Fruit fly (Drosophila melanogaster) whole organism, embryonic: Measurements from ENCODE around the gene CG2898.

Experiments
- Adf1 ChIP-seq: fragments of 200-800 bp; sonication (Bioruptor generic); IDR thresholded peaks from 2 replicates; pipeline ENCODE4 v1.3.6; 2022; ENCODE audit warnings: missing biosample characterization, missing genetic modification characterization
- Antp ChIP-seq: fragments of 200-800 bp; sonication (Bioruptor generic); optimal IDR thresholded peaks from 3 replicates; lab custom pipeline; 2016; ENCODE audit warnings: missing biosample characterization, missing genetic modification characterization
- C15 ChIP-seq: fragments of 200-800 bp; sonication (Bioruptor generic); IDR thresholded peaks from 3 replicates; pipeline ENCODE4 v1.3.6; 2022; ENCODE audit warnings: missing biosample characterization, missing genetic modification characterization
- CG10366 ChIP-seq: fragments of 200-800 bp; sonication (Bioruptor generic); IDR thresholded peaks from 2 replicates; pipeline ENCODE4 v1.3.6; 2022; ENCODE audit warnings: missing biosample characterization, missing genetic modification characterization
- CG14050 ChIP-seq: fragments of 200-800 bp; sonication (Bioruptor generic); IDR thresholded peaks from 3 replicates; pipeline ENCODE4 v1.3.6; 2022; ENCODE audit warnings: missing biosample characterization, missing genetic modification characterization
- CG15479 ChIP-seq: fragments of 200-800 bp; sonication (Bioruptor generic); optimal IDR thresholded peaks from 3 replicates; lab custom pipeline; 2019; ENCODE audit warnings: missing biosample characterization, mild to moderate bottlenecking, missing genetic modification characterization, moderate library complexity
- CG16813 ChIP-seq: fragments of 200-800 bp; sonication (Bioruptor generic); IDR thresholded peaks from 3 replicates; pipeline ENCODE4 v1.3.6; 2022; ENCODE audit warnings: missing biosample characterization, missing genetic modification characterization; ENCODE audit not compliant: partially characterized antibody
- CG17359 ChIP-seq: fragments of 200-800 bp; sonication (Bioruptor generic); optimal IDR thresholded peaks from 3 replicates; lab custom pipeline; 2018; ENCODE audit warnings: missing biosample characterization, mild to moderate bottlenecking, missing genetic modification characterization, moderate library complexity
- CG30431 ChIP-seq: fragments of 200-800 bp; sonication (Bioruptor generic); optimal IDR thresholded peaks from 2 replicates; lab custom pipeline; 2017; ENCODE audit warnings: missing biosample characterization, missing genetic modification characterization
- CG3065 ChIP-seq: fragments of 200-800 bp; sonication (Bioruptor generic); optimal IDR thresholded peaks from 2 replicates; lab custom pipeline; 2016; ENCODE audit warnings: missing biosample characterization, missing genetic modification characterization
- CG32767 ChIP-seq: fragments of 200-800 bp; sonication (Bioruptor generic); IDR thresholded peaks from 2 replicates; pipeline ENCODE4 v1.3.6; 2022; ENCODE audit warnings: missing biosample characterization, missing genetic modification characterization
- CG33213 ChIP-seq: fragments of 200-800 bp; sonication (Bioruptor generic); optimal IDR thresholded peaks from 3 replicates; lab custom pipeline; 2016; ENCODE audit warnings: missing biosample characterization, missing genetic modification characterization
- CG33557 ChIP-seq: fragments of 200-800 bp; sonication (Bioruptor generic); optimal IDR thresholded peaks from 2 replicates; lab custom pipeline; 2019; ENCODE audit warnings: missing biosample characterization, mild to moderate bottlenecking, missing genetic modification characterization, moderate library complexity
- CG3407 ChIP-seq: fragments of 200-800 bp; sonication (Bioruptor generic); optimal IDR thresholded peaks from 2 replicates; lab custom pipeline; 2018; ENCODE audit warnings: missing biosample characterization, mild to moderate bottlenecking, missing genetic modification characterization
- CG3847 ChIP-seq: fragments of 200-800 bp; sonication (Bioruptor generic); IDR thresholded peaks from 2 replicates; pipeline ENCODE4 v1.3.6; 2022; ENCODE audit warnings: missing biosample characterization, missing genetic modification characterization
- CG4707 ChIP-seq: fragments of 200-800 bp; sonication (Bioruptor generic); optimal IDR thresholded peaks from 2 replicates; lab custom pipeline; 2018; ENCODE audit warnings: missing biosample characterization, mild to moderate bottlenecking, missing genetic modification characterization, moderate library complexity
- CG4854 ChIP-seq: fragments of 200-800 bp; sonication (Bioruptor generic); optimal IDR thresholded peaks from 2 replicates; lab custom pipeline; 2016; ENCODE audit warnings: missing biosample characterization, missing genetic modification characterization, inconsistent platforms
- CG6654 ChIP-seq: fragments of 200-800 bp; sonication (Bioruptor generic); optimal IDR thresholded peaks from 2 replicates; lab custom pipeline; 2017; ENCODE audit warnings: missing biosample characterization, mild to moderate bottlenecking, missing genetic modification characterization
- CG6791 ChIP-seq: fragments of 200-800 bp; sonication (Bioruptor generic); IDR thresholded peaks from 3 replicates; pipeline ENCODE4 v1.3.6; 2022; ENCODE audit warnings: missing biosample characterization, missing genetic modification characterization; ENCODE audit not compliant: partially characterized antibody
- CG8281 ChIP-seq: fragments of 200-800 bp; sonication (Bioruptor generic); optimal IDR thresholded peaks from 2 replicates; lab custom pipeline; 2018; ENCODE audit warnings: missing biosample characterization, mild to moderate bottlenecking, missing genetic modification characterization, moderate library complexity
- CG9727 ChIP-seq: fragments of 200-800 bp; sonication (Bioruptor generic); optimal IDR thresholded peaks from 3 replicates; lab custom pipeline; 2017; ENCODE audit warnings: missing biosample characterization, mild to moderate bottlenecking, missing genetic modification characterization
- CG9932 ChIP-seq: fragments of 200-800 bp; sonication (Bioruptor generic); IDR thresholded peaks from 2 replicates; pipeline ENCODE4 v1.3.6; 2022; ENCODE audit warnings: missing biosample characterization, missing genetic modification characterization
- CoRest ChIP-seq: fragments of 200-800 bp; sonication (Bioruptor generic); optimal IDR thresholded peaks from 3 replicates; lab custom pipeline; 2018; ENCODE audit warnings: missing biosample characterization, mild to moderate bottlenecking, missing genetic modification characterization, moderate library complexity
- Dip3 ChIP-seq: fragments of 200-800 bp; sonication (Bioruptor generic); optimal IDR thresholded peaks from 3 replicates; lab custom pipeline; 2016; ENCODE audit warnings: missing biosample characterization, missing genetic modification characterization
- Doc3 ChIP-seq: fragments of 200-800 bp; sonication (Bioruptor generic); IDR thresholded peaks from 3 replicates; pipeline ENCODE4 v1.3.6; 2022; ENCODE audit warnings: missing biosample characterization, missing genetic modification characterization; ENCODE audit not compliant: partially characterized antibody
- Elba2 ChIP-seq: fragments of 200-800 bp; sonication (Bioruptor generic); optimal IDR thresholded peaks from 3 replicates; lab custom pipeline; 2016; ENCODE audit warnings: missing biosample characterization, missing genetic modification characterization
- Fer2 ChIP-seq: fragments of 200-800 bp; sonication (Bioruptor generic); optimal IDR thresholded peaks from 2 replicates; lab custom pipeline; 2018; ENCODE audit warnings: missing biosample characterization, mild to moderate bottlenecking, missing genetic modification characterization, moderate library complexity
- Med ChIP-seq: fragments of 200-800 bp; sonication (Bioruptor generic); peaks from one replicate; lab custom pipeline; 2016; ENCODE audit warnings: missing biosample characterization, missing genetic modification characterization, mild to moderate bottlenecking, inconsistent platforms, moderate library complexity
- NC2β ChIP-seq: fragments of 200-800 bp; sonication (Bioruptor generic); optimal IDR thresholded peaks from 2 replicates; lab custom pipeline; 2016; ENCODE audit warnings: missing biosample characterization, missing genetic modification characterization
- Scr ChIP-seq: fragments of 200-800 bp; sonication (Bioruptor generic); IDR thresholded peaks from 2 replicates; pipeline ENCODE4 v1.3.6; 2022; ENCODE audit warnings: missing biosample characterization, missing genetic modification characterization; ENCODE audit not compliant: partially characterized antibody
- Side ChIP-seq: fragments of 200-800 bp; sonication (Bioruptor generic); optimal IDR thresholded peaks from 2 replicates; lab custom pipeline; 2016; ENCODE audit warnings: missing biosample characterization, missing genetic modification characterization
- Tbp ChIP-seq: fragments of >200 bp; optimal IDR thresholded peaks from 2 replicates; lab custom pipeline; 2018; ENCODE audit warnings: missing biosample characterization, missing genetic modification characterization
- ab ChIP-seq: fragments of 200-800 bp; sonication (Bioruptor generic); optimal IDR thresholded peaks from 2 replicates; lab custom pipeline; 2016; ENCODE audit warnings: missing biosample characterization, missing genetic modification characterization
- cg ChIP-seq: fragments of 200-800 bp; sonication (Bioruptor generic); optimal IDR thresholded peaks from 3 replicates; lab custom pipeline; 2019; ENCODE audit warnings: missing biosample characterization, mild to moderate bottlenecking, missing genetic modification characterization, moderate library complexity
- corto ChIP-seq: fragments of 200-800 bp; sonication (Bioruptor generic); optimal IDR thresholded peaks from 2 replicates; lab custom pipeline; 2016; ENCODE audit warnings: missing biosample characterization, mild to moderate bottlenecking, missing genetic modification characterization, moderate library complexity
- dan ChIP-seq: fragments of 200-800 bp; sonication (Bioruptor generic); IDR thresholded peaks from 2 replicates; pipeline ENCODE4 v1.3.6; 2022; ENCODE audit warnings: missing biosample characterization, missing genetic modification characterization
- dpn ChIP-seq, 2 experiments: fragments of 200-800 bp; sonication (Bioruptor generic); optimal IDR thresholded peaks; 3 replicates each; lab custom pipeline; 2016; ENCODE audit warnings: missing biosample characterization in 2 of 2, missing genetic modification characterization in 2 of 2
- eyg ChIP-seq: fragments of 200-800 bp; sonication (Bioruptor generic); optimal IDR thresholded peaks from 3 replicates; lab custom pipeline; 2016; ENCODE audit warnings: missing biosample characterization, missing genetic modification characterization
- fu2 ChIP-seq: fragments of 200-800 bp; sonication (Bioruptor generic); optimal IDR thresholded peaks from 2 replicates; lab custom pipeline; 2016; ENCODE audit warnings: missing biosample characterization, missing genetic modification characterization
- gsb ChIP-seq: fragments of 200-800 bp; sonication (Bioruptor generic); IDR thresholded peaks from 2 replicates; pipeline ENCODE4 v1.3.6; 2022; ENCODE audit warnings: missing biosample characterization, missing genetic modification characterization
- insv ChIP-seq, 2 experiments: fragments of 200-800 bp; sonication (Bioruptor generic); optimal IDR thresholded peaks; 3 replicates each; lab custom pipeline; 2016 to 2018; ENCODE audit warnings: missing biosample characterization in 2 of 2, missing genetic modification characterization in 2 of 2
- lbe ChIP-seq: fragments of 200-800 bp; sonication (Bioruptor generic); optimal IDR thresholded peaks from 2 replicates; lab custom pipeline; 2016; ENCODE audit warnings: missing biosample characterization, mild to moderate bottlenecking, missing genetic modification characterization
- luna ChIP-seq: fragments of 200-800 bp; sonication (Bioruptor generic); optimal IDR thresholded peaks from 2 replicates; lab custom pipeline; 2016; ENCODE audit warnings: missing biosample characterization, missing genetic modification characterization
- prd ChIP-seq, 3 experiments: fragments of >200 bp in 2 of 3; fragments of 200-800 bp in 1 of 3; sonication (Bioruptor generic) in 1 of 3; optimal IDR thresholded peaks in 2 of 3; IDR thresholded peaks in 1 of 3; 2 replicates in 2 of 3; 3 replicates in 1 of 3; pipeline versions ENCODE4 v1.3.6 to Lab custom; 2017 to 2022; ENCODE audit warnings: missing biosample characterization in 1 of 3, missing genetic modification characterization in 1 of 3
- sd ChIP-seq: fragments of 200-800 bp; sonication (Bioruptor generic); optimal IDR thresholded peaks from 3 replicates; lab custom pipeline; 2018; ENCODE audit warnings: missing biosample characterization, mild to moderate bottlenecking, missing genetic modification characterization, moderate library complexity
- seq ChIP-seq: fragments of 200-800 bp; sonication (Bioruptor generic); IDR thresholded peaks from 2 replicates; pipeline ENCODE4 v1.3.6; 2022; ENCODE audit warnings: missing biosample characterization, missing genetic modification characterization
- shn ChIP-seq: fragments of 200-800 bp; sonication (Bioruptor generic); optimal IDR thresholded peaks from 3 replicates; lab custom pipeline; 2016; ENCODE audit warnings: missing biosample characterization, missing genetic modification characterization
- slp2 ChIP-seq: fragments of 200-800 bp; sonication (Bioruptor generic); optimal IDR thresholded peaks from 2 replicates; lab custom pipeline; 2016; ENCODE audit warnings: missing biosample characterization, missing genetic modification characterization
- sr ChIP-seq: fragments of 200-800 bp; sonication (Bioruptor generic); IDR thresholded peaks from 3 replicates; pipeline ENCODE4 v1.3.6; 2022; ENCODE audit warnings: missing biosample characterization, missing genetic modification characterization
- usp ChIP-seq: fragments of >200 bp; optimal IDR thresholded peaks from 2 replicates; lab custom pipeline; 2017; ENCODE audit warnings: missing biosample characterization, missing genetic modification characterization
- zfh1 ChIP-seq: fragments of 200-800 bp; sonication (Bioruptor generic); IDR thresholded peaks from 3 replicates; pipeline ENCODE4 v1.3.6; 2022; ENCODE audit warnings: missing biosample characterization, missing genetic modification characterization

The CG2898 gene

dm6 chrX:10385757-10386156, 10.6 kb downstream of the CG2898 start, which contains the start of the genes Psf3 and flw (continued):
- TF ChIP-seq CG8281 (tag; lab: Kevin White, UChicago) (no peak), Doc3 (peak; percentile 32; the same call in 2 of the 3 replicates), Fer2 (tag; lab: Kevin White, UChicago) (no peak), CG6654 (GFP tag; lab: Kevin White, UChicago) (no peak), CG14050 (GFP tag; lab: Robert Waterston, UW) (no peak), CG30431 (GFP tag; lab: Kevin White, UChicago) (no peak), CG17359 (peak; percentile 19), CG32767 (GFP tag; lab: Robert Waterston, UW) (0 out of 2 replicates have a peak, but pooled peaks have one; percentile 25), zfh1 (GFP tag; lab: Robert Waterston, UW) (no peak), Med (GFP tag; lab: Kevin White, UChicago) (peak; percentile 85), slp2 (GFP tag; lab: Kevin White, UChicago) (no peak), CG9932 (GFP tag; lab: Robert Waterston, UW) (peak; percentile 62; the same call in 1 of the 2 replicates), CG9727 (GFP tag; lab: Kevin White, UChicago) (no peak), CG16813 (GFP tag; lab: Robert Waterston, UW) (peak; percentile 70), C15 (GFP tag; lab: Robert Waterston, UW) (no peak), corto (no peak), Dip3 (GFP tag; lab: Kevin White, UChicago) (peak; percentile 41), dan (GFP tag; lab: Robert Waterston, UW) (no peak), luna (GFP tag; lab: Kevin White, UChicago) (no peak), CG33213 (GFP tag; lab: Kevin White, UChicago) (no peak), lbe (GFP tag; lab: Kevin White, UChicago) (peak; percentile 5)

- TF ChIP-seq CG15479 (GFP tag; lab: Kevin White, UChicago) (peak; percentile 17), insv (GFP tag; optimal IDR thresholded peaks at IDR 0.05; lab: Kevin White, UChicago) (peak in 1 of 2 experiments; percentile 88), Scr (GFP tag; lab: Robert Waterston, UW) (no peak), fu2 (GFP tag; lab: Kevin White, UChicago) (no peak), Side (no peak), gsb (GFP tag; lab: Robert Waterston, UW) (no peak), sr (no peak), seq (no peak), CG10366 (no peak), NC2β (GFP tag; lab: Kevin White, UChicago) (no peak), ab (GFP tag; lab: Kevin White, UChicago) (no peak), prd (optimal IDR thresholded peaks at IDR 0.05; lab: Kevin White, UChicago) (no peak), prd (GFP tag; IDR thresholded peaks at IDR 0.05; lab: Robert Waterston, UW) (no peak), cg (GFP tag; lab: Kevin White, UChicago) (peak; percentile 54), shn (GFP tag; lab: Kevin White, UChicago) (no peak), CG33557 (GFP tag; lab: Kevin White, UChicago) (no peak), Antp (GFP tag; lab: Kevin White, UChicago) (no peak), CG3847 (GFP tag; lab: Robert Waterston, UW) (no peak), CG8281 (tag; lab: Kevin White, UChicago) (no peak), CoRest (tag; lab: Kevin White, UChicago) (no peak), CG3407 (GFP tag; lab: Kevin White, UChicago) (no peak), CG4854 (GFP tag; lab: Kevin White, UChicago) (no peak), Adf1 (GFP tag; lab: Robert Waterston, UW) (no peak), eyg (no peak), CG6791 (GFP tag; lab: Robert Waterston, UW) (no peak), Tbp (GFP tag; lab: Kevin White, UChicago) (no peak), CG4707 (GFP tag; lab: Kevin White, UChicago) (peak; percentile 13), dpn (GFP tag; optimal IDR thresholded peaks at IDR 0.05; lab: Kevin White, UChicago) (no peak), sd (tag; lab: Kevin White, UChicago) (peak; percentile 73), usp (GFP tag; lab: Kevin White, UChicago) (no peak), Elba2 (peak; percentile 74), CG3065 (GFP tag; lab: Kevin White, UChicago) (no peak)
These were observed 11.0 kb downstream of the CG2898 start for dm6 chrX:10386183-10386582.
